Fruit fly (Drosophila melanogaster): ENCODE data around the gene CG15369.
A peak's percentile ranks its signal among the peaks of the same experiment; 100 is the strongest.

Gene CG15369

DNA sequence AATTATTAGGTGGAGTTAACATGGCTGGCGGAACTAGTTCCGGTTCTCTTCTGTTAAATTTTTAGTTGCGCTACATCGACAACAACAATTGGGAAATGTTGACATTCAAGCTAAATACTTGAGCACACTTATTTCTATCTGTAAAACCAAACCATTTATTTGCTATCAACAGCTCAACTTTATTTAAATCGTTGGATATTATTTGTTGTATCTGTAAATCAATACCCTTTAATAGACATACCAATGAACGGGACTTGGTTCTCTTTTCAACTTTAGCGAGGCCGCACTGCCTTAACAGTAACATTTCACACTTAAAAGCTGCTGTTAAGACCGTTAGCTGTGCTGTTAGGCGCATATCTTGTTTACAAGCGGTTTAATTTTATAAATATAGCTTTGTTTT lies 23.1 kb upstream of the CG15369 start, which contains the start of gene CG12106 (continued):
- no peak for TF ChIP-seq Hand (GFP tag; optimal IDR thresholded peaks at IDR 0.05)
- no peak for TF ChIP-seq CG4328 (GFP tag; optimal IDR thresholded peaks at IDR 0.05)
- TF ChIP-seq ro (GFP tag; IDR thresholded peaks at IDR 0.05) = no peak
- TF ChIP-seq HmgZ (tag; optimal IDR thresholded peaks at IDR 0.05) = peak; percentile 3
- TF ChIP-seq CG8290 (GFP tag; optimal IDR thresholded peaks at IDR 0.05) = no peak
- TF ChIP-seq CG8290 (tag; optimal IDR thresholded peaks at IDR 0.05) = peak in 1 of 2 experiments; percentile 72
- no peak for TF ChIP-seq Dll (GFP tag; IDR thresholded peaks at IDR 0.05; ENCODE audit: partially characterized antibody)
- no peak for TF ChIP-seq HLH3B (GFP tag; IDR thresholded peaks at IDR 0.05)
- no peak for TF ChIP-seq Trl (optimal IDR thresholded peaks at IDR 0.05)
- peak; percentile 39 for TF ChIP-seq Trl (GFP tag; optimal IDR thresholded peaks at IDR 0.05)
- no peak for TF ChIP-seq CG5953 (GFP tag; IDR thresholded peaks at IDR 0.05)
- TF ChIP-seq Med (GFP tag) = peak; percentile 87
- TF ChIP-seq gt (GFP tag; IDR thresholded peaks at IDR 0.05) = no peak
- TF ChIP-seq CG10462 (GFP tag; optimal IDR thresholded peaks at IDR 0.05) = no peak
- TF ChIP-seq Chrac-16 (GFP tag; optimal IDR thresholded peaks at IDR 0.05) = peak; percentile 44
- peak; percentile 28; the same call in 1 of the 2 replicates for TF ChIP-seq CG6689 (GFP tag; IDR thresholded peaks at IDR 0.05)
- no peak for TF ChIP-seq ham (GFP tag; IDR thresholded peaks at IDR 0.05)
- no peak for TF ChIP-seq CG6683 (GFP tag; optimal IDR thresholded peaks at IDR 0.05)
- no peak for TF ChIP-seq CG1832 (GFP tag; optimal IDR thresholded peaks at IDR 0.05)
- TF ChIP-seq sna (GFP tag; IDR thresholded peaks at IDR 0.05; ENCODE audit: partially characterized antibody) = no peak
- TF ChIP-seq Atf-2 (GFP tag; optimal IDR thresholded peaks at IDR 0.05) = peak; percentile 1
- no peak for TF ChIP-seq oc (tag; optimal IDR thresholded peaks at IDR 0.05)
- TF ChIP-seq CG9609 (GFP tag; optimal IDR thresholded peaks at IDR 0.05) = peak; percentile 32
- TF ChIP-seq CG1602 (GFP tag; optimal IDR thresholded peaks at IDR 0.05) = peak; percentile 26
- peak; percentile 68; the same call in 2 of the 3 replicates for TF ChIP-seq dysf (GFP tag; IDR thresholded peaks at IDR 0.05)
- TF ChIP-seq CG9817 (tag; optimal IDR thresholded peaks at IDR 0.05) = peak; percentile 40
- TF ChIP-seq cato (GFP tag; optimal IDR thresholded peaks at IDR 0.05; ENCODE audit: borderline replicate concordance) = no peak
- TF ChIP-seq E2f2 (GFP tag; IDR thresholded peaks at IDR 0.05) = peak; percentile 35; the same call in 1 of the 2 replicates
- TF ChIP-seq crc (GFP tag; optimal IDR thresholded peaks at IDR 0.05) = peak; percentile 14
- TF ChIP-seq CG18764 (GFP tag; optimal IDR thresholded peaks at IDR 0.05) = no peak
- TF ChIP-seq Deaf1 (tag; optimal IDR thresholded peaks at IDR 0.05) = no peak
- no peak for TF ChIP-seq psq (GFP tag; optimal IDR thresholded peaks at IDR 0.05)
- TF ChIP-seq CG12391 (tag; optimal IDR thresholded peaks at IDR 0.05) = peak; percentile 47
- no peak for TF ChIP-seq ewg (GFP tag; optimal IDR thresholded peaks at IDR 0.05)
- TF ChIP-seq gro (GFP tag; optimal IDR thresholded peaks at IDR 0.05) = peak; percentile 33
- TF ChIP-seq da (GFP tag; optimal IDR thresholded peaks at IDR 0.05) = no peak
- no peak; the same call in 1 of the 2 replicates for TF ChIP-seq CG32532 (GFP tag; IDR thresholded peaks at IDR 0.05)
- TF ChIP-seq CG11456 (GFP tag; IDR thresholded peaks at IDR 0.05) = no peak
- no peak for TF ChIP-seq CG2129 (GFP tag; IDR thresholded peaks at IDR 0.05; ENCODE audit: partially characterized antibody)
- no peak for TF ChIP-seq tna (GFP tag; IDR thresholded peaks at IDR 0.05; ENCODE audit: partially characterized antibody)
- TF ChIP-seq maf-S (GFP tag; optimal IDR thresholded peaks at IDR 0.05) = no peak
- TF ChIP-seq CG2202 (tag; optimal IDR thresholded peaks at IDR 0.05) = no peak
- TF ChIP-seq al (GFP tag; IDR thresholded peaks at IDR 0.05) = peak; percentile 7; the same call in 1 of the 2 replicates
- TF ChIP-seq Dfd (GFP tag; optimal IDR thresholded peaks at IDR 0.05) = no peak
- TF ChIP-seq ATbp (GFP tag; optimal IDR thresholded peaks at IDR 0.05) = no peak
- no peak for TF ChIP-seq C15 (GFP tag; IDR thresholded peaks at IDR 0.05)
- no peak for TF ChIP-seq CG12769 (tag; optimal IDR thresholded peaks at IDR 0.05)
- peak; percentile 50 for TF ChIP-seq CG13296 (GFP tag; optimal IDR thresholded peaks at IDR 0.05)
- TF ChIP-seq lilli (GFP tag; optimal IDR thresholded peaks at IDR 0.05) = peak; percentile 72
- TF ChIP-seq lbe (GFP tag; optimal IDR thresholded peaks at IDR 0.05) = peak; percentile 12
- TF ChIP-seq ken (GFP tag; IDR thresholded peaks at IDR 0.05) = no peak
- TF ChIP-seq CG4360 (GFP tag; IDR thresholded peaks at IDR 0.05) = peak; percentile 62; the same call in 1 of the 2 replicates

Data from whole organism, embryonic.